Worm (Caenorhabditis elegans): Measurements from ENCODE around the gene mfsd-6.
"Not testable (repeated sequence)": the region's sequence is repeated elsewhere in the genome, so short reads cannot be mapped to it uniquely, and the experiment has no call there.

mfsd-6 gene

ce11 chrIII:7601084-7601483 is 21.9 kb upstream of the mfsd-6 start:
- TF ChIP-seq attf-3 (GFP tag; conservative IDR thresholded peaks at IDR 0.05), result peak; percentile 86

DNA sequence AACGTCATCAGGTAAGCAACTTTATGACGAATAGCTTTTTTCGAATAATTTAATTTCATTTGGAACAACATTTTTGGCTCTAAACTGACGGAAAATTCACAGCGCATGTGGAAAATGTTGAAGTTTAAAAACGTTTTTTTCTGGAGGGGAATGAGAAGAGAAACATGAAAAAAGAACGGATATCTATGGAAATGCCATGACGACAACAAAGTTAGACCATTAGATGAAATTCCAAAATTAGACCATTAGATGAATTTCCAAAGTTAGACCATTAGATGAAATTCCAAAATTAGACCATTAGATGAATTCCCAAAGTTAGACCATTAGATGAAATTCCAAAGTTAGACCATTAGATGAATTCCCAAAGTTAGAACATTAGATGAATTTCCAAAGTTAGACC is 15.3 kb upstream of the mfsd-6 start, which contains the start of gene Y80D4G.2:
TSS of gene Y80D4G.2 (minus strand) at position 101 of the 400 bp plus-strand sequence.
- TF ChIP-seq rcor-1 (GFP tag; IDR thresholded peaks at IDR 0.05); sea-2 (GFP tag; IDR thresholded peaks at IDR 0.05); lin-35 (GFP tag; optimal IDR thresholded peaks at IDR 0.05): not testable (repeated sequence)

DNA sequence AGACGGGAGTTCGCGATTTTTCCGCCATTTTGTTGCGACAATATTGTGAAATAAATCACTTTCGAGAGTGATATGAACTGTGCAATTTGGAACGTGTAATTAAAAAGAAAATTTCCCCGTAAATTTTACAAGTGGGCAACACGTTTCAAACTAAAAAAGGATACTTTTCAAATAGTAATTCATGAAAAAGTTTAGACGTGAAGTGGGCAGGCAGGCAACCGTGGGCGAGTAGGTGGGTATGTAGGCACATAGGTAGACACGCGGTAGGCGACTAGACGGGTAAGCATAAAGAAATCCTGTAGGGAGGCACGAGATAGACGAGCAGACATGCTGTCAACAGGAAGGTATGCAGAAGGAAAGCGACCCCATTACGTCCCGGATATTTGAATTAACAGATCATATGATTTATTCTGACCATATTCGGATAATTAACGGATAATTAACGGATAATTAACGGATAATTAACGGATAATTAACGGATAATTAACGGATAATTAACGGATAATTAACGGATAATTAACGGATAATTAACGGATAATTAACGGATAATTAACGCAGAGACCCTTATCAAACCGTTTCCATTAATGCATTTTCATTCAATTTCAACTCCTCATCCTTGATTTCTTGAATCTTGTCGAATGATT is 14.2 kb upstream of the mfsd-6 start, which contains the start of gene R13A5.11:
TSS of gene R13A5.11 (minus strand) at position 51 of the 644 bp plus-strand sequence.
- TF ChIP-seq hlh-26 (GFP tag; conservative IDR thresholded peaks at IDR 0.05) (no peak), ets-4 (GFP tag; optimal IDR thresholded peaks at IDR 0.05) (no peak), hmg-20 (GFP tag; IDR thresholded peaks at IDR 0.05) (no peak), F10E7.11 (tag; optimal IDR thresholded peaks at IDR 0.05) (no peak), mes-4 (tag; optimal IDR thresholded peaks at IDR 0.05) (no peak), lag-1 (GFP tag; IDR thresholded peaks at IDR 0.05) (no peak), unc-62 (GFP tag; optimal IDR thresholded peaks at IDR 0.05) (no peak), sptf-2 (GFP tag; optimal IDR thresholded peaks at IDR 0.05) (no peak), B0261.1 (tag; optimal IDR thresholded peaks at IDR 0.05) (no peak), attf-3 (GFP tag; conservative IDR thresholded peaks at IDR 0.05) (no peak), ztf-22 (GFP tag; optimal IDR thresholded peaks at IDR 0.05) (no peak), xnd-1 (tag; optimal IDR thresholded peaks at IDR 0.05) (no peak), dpl-1 (GFP tag; optimal IDR thresholded peaks at IDR 0.05) (no peak), aptf-2 (GFP tag; conservative IDR thresholded peaks at IDR 0.05) (no peak), fkh-3 (tag; optimal IDR thresholded peaks at IDR 0.05) (no peak)

DNA sequence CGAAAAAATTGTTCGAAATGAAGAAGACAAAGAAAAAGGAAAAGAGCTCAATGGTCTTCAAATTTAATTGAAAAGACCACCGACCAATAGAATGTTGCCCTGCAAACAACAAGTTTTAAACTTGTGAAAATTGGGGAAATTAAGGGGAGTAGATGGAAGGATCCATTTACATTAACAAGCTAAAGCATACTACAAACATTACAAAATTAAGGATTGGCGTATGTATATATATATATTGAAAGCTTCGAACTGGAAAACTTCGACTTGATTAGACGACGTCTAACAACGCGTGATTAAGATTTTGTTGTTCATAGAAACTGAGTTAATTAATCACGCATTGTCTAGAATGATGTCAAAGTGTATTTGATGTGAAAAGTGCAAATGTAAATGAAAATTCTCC is 9.0 kb upstream of the mfsd-6 start, which contains the start of gene R13A5.15:
TSS of gene R13A5.15 (minus strand) at position 101 of the 400 bp plus-strand sequence.
- TF ChIP-seq snpc-1.1 (tag; optimal IDR thresholded peaks at IDR 0.05; ENCODE audit: insufficient read depth) (no peak), F37B4.10 (GFP tag; IDR thresholded peaks at IDR 0.05) (no peak), attf-6 (GFP tag; IDR thresholded peaks at IDR 0.05) (no peak), tbp1 (GFP tag; optimal IDR thresholded peaks at IDR 0.05) (no peak), madf-6 (GFP tag; IDR thresholded peaks at IDR 0.05) (no peak), lsy-27 (tag; optimal IDR thresholded peaks at IDR 0.05; ENCODE audit: borderline replicate concordance, insufficient read depth) (no peak), pha-4 (tag; optimal IDR thresholded peaks at IDR 0.05) (no peak), hmg-20 (GFP tag; IDR thresholded peaks at IDR 0.05) (no peak), hrde-1 (tag; optimal IDR thresholded peaks at IDR 0.05; ENCODE audit: borderline replicate concordance) (no peak), B0336.3 (GFP tag; IDR thresholded peaks at IDR 0.05) (no peak), nfya-1 (tag; optimal IDR thresholded peaks at IDR 0.05; ENCODE audit: borderline replicate concordance, insufficient read depth) (no peak), ekl-4 (GFP tag; IDR thresholded peaks at IDR 0.05) (no peak), nhr-90 (tag; optimal IDR thresholded peaks at IDR 0.05) (no peak), sptf-2 (GFP tag; optimal IDR thresholded peaks at IDR 0.05) (no peak), atf-7 (tag; optimal IDR thresholded peaks at IDR 0.05) (no peak), repo-1 (tag; optimal IDR thresholded peaks at IDR 0.05) (no peak)

All from whole organism, young adult.